Fruit fly (Drosophila melanogaster) Kc167 (cell line): ENCODE measurements around the gene CG13898.

Source experiments
- psq ChIP-seq: fragments of >200 bp; optimal IDR thresholded peaks from 2 replicates; lab custom pipeline; 2017; ENCODE audit warnings: missing external identifiers
- ttk ChIP-seq: sonication (Bioruptor generic); optimal IDR thresholded peaks from 2 replicates; lab custom pipeline; 2017; ENCODE audit warnings: missing external identifiers

- TF ChIP-seq psq (no peak), ttk (lab: Kevin White, UChicago) (no peak)
Observed at dm6 chr3L:771361-771760, 32.5 kb downstream of the CG13898 start.
